Worm (Caenorhabditis elegans) whole organism, L2 larva: Measurements from ENCODE around the gene F22E5.22.
"Not testable (repeated sequence)": the region's sequence is repeated elsewhere in the genome, so short reads cannot be mapped to it uniquely, and the experiment has no call there.

ENCODE experiments used
- C34F6.9 ChIP-seq: fragments of 150-350 bp; optimal IDR thresholded peaks from 2 replicates; lab custom pipeline; 2014; ENCODE audit warnings: missing biosample characterization, missing genetic modification characterization
- F13H6.1 ChIP-seq: sonication (generic microtip); optimal IDR thresholded peaks from 2 replicates; lab custom pipeline; 2016; ENCODE audit warnings: missing genetic modification characterization, missing compliant biosample characterization
- R02D3.7 ChIP-seq: fragments of 150-350 bp; optimal IDR thresholded peaks from 2 replicates; lab custom pipeline; 2014; ENCODE audit warnings: missing biosample characterization, missing genetic modification characterization
- alr-1 ChIP-seq: fragments of 150-350 bp; optimal IDR thresholded peaks from 2 replicates; lab custom pipeline; 2014; ENCODE audit warnings: missing biosample characterization, missing genetic modification characterization
- aly-2 ChIP-seq: fragments of 150-350 bp; optimal IDR thresholded peaks from 2 replicates; lab custom pipeline; 2014; ENCODE audit warnings: missing biosample characterization, missing genetic modification characterization
- ama-1 ChIP-seq: fragments of 150-350 bp; optimal IDR thresholded peaks from 2 replicates; lab custom pipeline; 2018; ENCODE audit warnings: inconsistent platforms
- blmp-1 ChIP-seq: sonication (generic microtip); optimal IDR thresholded peaks from 2 replicates; lab custom pipeline; 2017; ENCODE audit warnings: missing genetic modification characterization, mild to moderate bottlenecking, missing compliant biosample characterization, antibody characterized with exemption, moderate library complexity; ENCODE audit not compliant: insufficient read depth
- ceh-16 ChIP-seq: fragments of 150-350 bp; optimal IDR thresholded peaks from 2 replicates; lab custom pipeline; 2014; ENCODE audit warnings: missing biosample characterization, missing genetic modification characterization
- ceh-82 ChIP-seq: fragments of 150-350 bp; optimal IDR thresholded peaks from 2 replicates; lab custom pipeline; 2014; ENCODE audit warnings: missing biosample characterization, missing genetic modification characterization
- crh-2 ChIP-seq: sonication (generic microtip); optimal IDR thresholded peaks from 2 replicates; lab custom pipeline; 2017; ENCODE audit warnings: missing biosample characterization, missing genetic modification characterization
- egl-27 ChIP-seq: sonication (generic microtip); optimal IDR thresholded peaks from 3 replicates; lab custom pipeline; 2017; ENCODE audit warnings: missing biosample characterization, missing genetic modification reagents, missing genetic modification characterization
- elt-1 ChIP-seq: fragments of 150-350 bp; optimal IDR thresholded peaks from 2 replicates; lab custom pipeline; 2014; ENCODE audit warnings: missing biosample characterization, missing genetic modification characterization
- fos-1 ChIP-seq: fragments of 150-350 bp; optimal IDR thresholded peaks from 2 replicates; lab custom pipeline; 2014; ENCODE audit warnings: missing biosample characterization, missing genetic modification characterization
- gmeb-1 ChIP-seq: fragments of 150-350 bp; optimal IDR thresholded peaks from 2 replicates; lab custom pipeline; 2014; ENCODE audit warnings: missing biosample characterization, missing genetic modification characterization
- lin-11 ChIP-seq: fragments of 150-350 bp; sonication (generic microtip); optimal IDR thresholded peaks from 2 replicates; lab custom pipeline; 2014; ENCODE audit warnings: missing biosample characterization, missing genetic modification characterization, inconsistent platforms, mixed read lengths
- lin-13 ChIP-seq: fragments of 150-350 bp; optimal IDR thresholded peaks from 2 replicates; lab custom pipeline; 2014; ENCODE audit warnings: missing biosample characterization, missing genetic modification reagents, missing genetic modification characterization
- lin-39 ChIP-seq: fragments of 150-350 bp; optimal IDR thresholded peaks from 2 replicates; lab custom pipeline; 2014; ENCODE audit warnings: missing biosample characterization, missing genetic modification reagents, missing genetic modification characterization
- lsy-2 ChIP-seq, 2 experiments: fragments of 150-350 bp in 1 of 2; sonication (generic microtip) in 1 of 2; optimal IDR thresholded peaks; 2 replicates each; lab custom pipeline; 2014 to 2017; ENCODE audit warnings: missing biosample characterization in 2 of 2, missing genetic modification characterization in 2 of 2
- mab-5 ChIP-seq: fragments of 150-350 bp; optimal IDR thresholded peaks from 2 replicates; lab custom pipeline; 2014; ENCODE audit warnings: missing biosample characterization, missing genetic modification characterization
- mbf-1 ChIP-seq: sonication (generic microtip); optimal IDR thresholded peaks from 2 replicates; lab custom pipeline; 2017; ENCODE audit warnings: missing biosample characterization, missing genetic modification characterization
- mdl-1 ChIP-seq, 2 experiments: fragments of 150-350 bp in 1 of 2; sonication (generic microtip) in 1 of 2; optimal IDR thresholded peaks; 2 replicates each; lab custom pipeline; 2017; ENCODE audit warnings: missing biosample characterization in 2 of 2, missing genetic modification characterization in 2 of 2
- nhr-11 ChIP-seq: fragments of 150-350 bp; optimal IDR thresholded peaks from 2 replicates; lab custom pipeline; 2014; ENCODE audit warnings: missing biosample characterization, missing genetic modification characterization
- nhr-12 ChIP-seq: fragments of 150-350 bp; optimal IDR thresholded peaks from 2 replicates; lab custom pipeline; 2014; ENCODE audit warnings: missing biosample characterization, missing genetic modification characterization
- nhr-129 ChIP-seq: fragments of 150-350 bp; optimal IDR thresholded peaks from 2 replicates; lab custom pipeline; 2014; ENCODE audit warnings: missing biosample characterization, missing genetic modification characterization
- nhr-21 ChIP-seq: fragments of 150-350 bp; optimal IDR thresholded peaks from 2 replicates; lab custom pipeline; 2014; ENCODE audit warnings: missing biosample characterization, missing genetic modification characterization
- nhr-23 ChIP-seq: fragments of 150-350 bp; optimal IDR thresholded peaks from 2 replicates; lab custom pipeline; 2014; ENCODE audit warnings: missing biosample characterization, missing genetic modification reagents, missing genetic modification characterization
- nhr-237 ChIP-seq: fragments of 150-350 bp; optimal IDR thresholded peaks from 2 replicates; lab custom pipeline; 2014; ENCODE audit warnings: missing biosample characterization, missing genetic modification characterization
- nhr-77 ChIP-seq: fragments of 150-350 bp; optimal IDR thresholded peaks from 2 replicates; lab custom pipeline; 2014; ENCODE audit warnings: missing biosample characterization, missing genetic modification characterization
- sem-4 ChIP-seq: fragments of 150-350 bp; optimal IDR thresholded peaks from 2 replicates; lab custom pipeline; 2014; ENCODE audit warnings: missing biosample characterization, missing genetic modification reagents, missing genetic modification characterization
- skn-1 ChIP-seq: sonication (generic microtip); optimal IDR thresholded peaks from 2 replicates; lab custom pipeline; 2017; ENCODE audit warnings: missing biosample characterization, missing genetic modification characterization
- sma-3 ChIP-seq: sonication (generic microtip); optimal IDR thresholded peaks from 2 replicates; lab custom pipeline; 2016; ENCODE audit warnings: missing genetic modification reagents, missing genetic modification characterization, missing compliant biosample characterization
- snpc-4 ChIP-seq: fragments of 150-350 bp; optimal IDR thresholded peaks from 2 replicates; lab custom pipeline; 2014; ENCODE audit warnings: missing biosample characterization, missing genetic modification characterization
- unc-39 ChIP-seq: fragments of 150-350 bp; optimal IDR thresholded peaks from 2 replicates; lab custom pipeline; 2014; ENCODE audit warnings: missing biosample characterization, missing genetic modification characterization
- unc-55 ChIP-seq: fragments of 150-350 bp; sonication (generic microtip); optimal IDR thresholded peaks from 3 replicates; lab custom pipeline; 2014; ENCODE audit warnings: missing biosample characterization, missing genetic modification reagents, missing genetic modification characterization
- unc-62 ChIP-seq: fragments of 150-350 bp; optimal IDR thresholded peaks from 2 replicates; lab custom pipeline; 2014; ENCODE audit warnings: missing biosample characterization, missing genetic modification reagents, missing genetic modification characterization
- zag-1 ChIP-seq: fragments of 150-350 bp; optimal IDR thresholded peaks from 2 replicates; lab custom pipeline; 2014; ENCODE audit warnings: missing biosample characterization, missing genetic modification characterization
- ztf-1 ChIP-seq: fragments of 200-800 bp; sonication (Bioruptor generic); conservative IDR thresholded peaks from 2 replicates; pipeline ENCODE4 v1.3.6; 2022; ENCODE audit warnings: missing genetic modification characterization, missing compliant biosample characterization

Gene F22E5.22

ce11 chrII:2639401-2640088, 26.2 kb upstream of the F22E5.22 start, which contains the start of gene F22E5.8:
Gene F22E5.8, plus strand, starts transcription at chrII:2640038.
- not testable (repeated sequence) for TF ChIP-seq nhr-12 (tag; lab: Kevin White, UChicago); C34F6.9; nhr-23 (tag; lab: Kevin White, UChicago)

- TF ChIP-seq nhr-23 (tag; lab: Kevin White, UChicago) (no peak), unc-62 (no peak), aly-2 (tag; lab: Kevin White, UChicago) (no peak), gmeb-1 (tag; lab: Kevin White, UChicago) (no peak), sem-4 (tag; lab: Kevin White, UChicago) (no peak), elt-1 (tag; lab: Kevin White, UChicago) (no peak), zag-1 (tag; lab: Kevin White, UChicago) (no peak), fos-1 (tag; lab: Kevin White, UChicago) (no peak), ceh-82 (tag; lab: Kevin White, UChicago) (no peak), nhr-21 (tag; lab: Kevin White, UChicago) (no peak), snpc-4 (no peak)
These were observed 24.7 kb upstream of the F22E5.22 start, which contains the start of gene F22E5.23 for ce11 chrII:2640982-2641381. Gene F22E5.23, plus strand, starts transcription at chrII:2641282.

ce11 chrII:2641777-2642176, 23.9 kb upstream of the F22E5.22 start, which contains the start of gene F22E5.7:
Gene F22E5.7, plus strand, starts transcription at chrII:2642077.
- TF ChIP-seq alr-1 (tag; lab: Kevin White, UChicago) (no peak), mdl-1 (tag; optimal IDR thresholded peaks at IDR 0.05; lab: Kevin White, UChicago) (no peak), blmp-1 (tag; lab: Kevin White, UChicago) (no peak), mab-5 (tag; lab: Kevin White, UChicago) (no peak), egl-27 (tag; lab: Kevin White, UChicago) (no peak), nhr-77 (tag; lab: Kevin White, UChicago) (no peak), unc-55 (GFP tag; lab: Kevin White, UChicago) (no peak), lin-39 (no peak), ceh-16 (tag; lab: Kevin White, UChicago) (no peak), F13H6.1 (tag; lab: Kevin White, UChicago) (no peak), R02D3.7 (tag; lab: Kevin White, UChicago) (no peak), C34F6.9 (no peak), crh-2 (tag; lab: Kevin White, UChicago) (no peak), aly-2 (tag; lab: Kevin White, UChicago) (no peak)

- no peak for TF ChIP-seq ama-1 (lab: Kevin White, UChicago)
- no peak for TF ChIP-seq mdl-1 (tag; optimal IDR thresholded peaks at IDR 0.05; lab: Kevin White, UChicago)
- no peak for TF ChIP-seq nhr-237 (tag; lab: Kevin White, UChicago)
- TF ChIP-seq skn-1: no peak
- TF ChIP-seq nhr-77 (tag; lab: Kevin White, UChicago): no peak
- TF ChIP-seq unc-39 (tag; lab: Kevin White, UChicago): no peak
- no peak for TF ChIP-seq blmp-1 (tag; lab: Kevin White, UChicago)
- no peak for TF ChIP-seq ceh-82 (tag; lab: Kevin White, UChicago)
- no peak for TF ChIP-seq unc-55 (GFP tag; lab: Kevin White, UChicago)
- no peak for TF ChIP-seq snpc-4
- TF ChIP-seq, all 48 proteins: peak for 0
These were observed 21.2 kb upstream of the F22E5.22 start, which contains the start of gene F22E5.11 for ce11 chrII:2644498-2644897. Gene F22E5.11, minus strand, starts transcription at chrII:2644598.

ce11 chrII:2646756-2647155, 18.9 kb upstream of the F22E5.22 start, which contains the start of gene F22E5.12:
Gene F22E5.12, minus strand, starts transcription at chrII:2646856.
- not testable (repeated sequence) for TF ChIP-seq nhr-129, nhr-12, blmp-1 (tag; lab: Kevin White, UChicago)
- TF ChIP-seq, all 48 proteins: peak for 0; not testable (repeated sequence) for 48

- TF ChIP-seq mdl-1 (tag; optimal IDR thresholded peaks at IDR 0.05; lab: Kevin White, UChicago) (no peak), C34F6.9 (peak; percentile 81), blmp-1 (tag; lab: Kevin White, UChicago) (no peak), unc-55 (GFP tag; lab: Kevin White, UChicago) (peak; percentile 61), unc-62 (no peak), lin-11 (tag; lab: Kevin White, UChicago) (no peak), fos-1 (tag; lab: Kevin White, UChicago) (no peak), nhr-11 (no peak), nhr-23 (tag; lab: Kevin White, UChicago) (no peak), nhr-21 (tag; lab: Kevin White, UChicago) (no peak), nhr-237 (tag; lab: Kevin White, UChicago) (no peak), zag-1 (tag; lab: Kevin White, UChicago) (no peak), snpc-4 (peak; percentile 16), nhr-129 (tag; lab: Kevin White, UChicago) (peak; percentile 29), sma-3 (no peak), lin-13 (peak; percentile 17), mbf-1 (tag; lab: Kevin White, UChicago) (no peak), ztf-1 (no peak), sem-4 (tag; lab: Kevin White, UChicago) (peak; percentile 13), lsy-2 (tag; optimal IDR thresholded peaks at IDR 0.05; lab: Kevin White, UChicago) (peak in 1 of 2 experiments; percentile 65), F13H6.1 (tag; lab: Kevin White, UChicago) (peak; percentile 61), ama-1 (lab: Kevin White, UChicago) (no peak)
These were observed 16.7 kb upstream of the F22E5.22 start for ce11 chrII:2649015-2649414.
